Worm (Caenorhabditis elegans): Measurements from ENCODE around the gene H03G16.1.

ce11 chrX:15079406-15079805, 25.7 kb downstream of the H03G16.1 start:
- TF ChIP-seq lin-11 (tag; optimal IDR thresholded peaks at IDR 0.05): no peak
- no peak for TF ChIP-seq ceh-24 (tag; optimal IDR thresholded peaks at IDR 0.05)
- no peak for TF ChIP-seq ama-1 (optimal IDR thresholded peaks at IDR 0.05)
- no peak for TF ChIP-seq hlh-15 (tag; optimal IDR thresholded peaks at IDR 0.05)
- TF ChIP-seq unc-3 (GFP tag; conservative IDR thresholded peaks at IDR 0.05): no peak
- no peak for TF ChIP-seq unc-3 (tag; optimal IDR thresholded peaks at IDR 0.05)
- no peak for TF ChIP-seq hlh-30 (tag; optimal IDR thresholded peaks at IDR 0.05; ENCODE audit: insufficient read depth)
- TF ChIP-seq ahr-1 (tag; optimal IDR thresholded peaks at IDR 0.05): no peak
- no peak for TF ChIP-seq hlh-8 (tag; optimal IDR thresholded peaks at IDR 0.05)
- TF ChIP-seq pag-3 (tag; optimal IDR thresholded peaks at IDR 0.05; ENCODE audit: borderline replicate concordance): no peak
- TF ChIP-seq ceh-18 (tag; optimal IDR thresholded peaks at IDR 0.05): no peak
- no peak for TF ChIP-seq dve-1 (tag; optimal IDR thresholded peaks at IDR 0.05)
- no peak for TF ChIP-seq ets-4 (tag; optimal IDR thresholded peaks at IDR 0.05)

Data from whole organism, late embryonic.